Worm (Caenorhabditis elegans) whole organism, L3 larva: ENCODE measurements around the gene vha-6.

Source experiments
- ZK546.5 ChIP-seq: sonication (generic microtip); optimal IDR thresholded peaks from 2 replicates; lab custom pipeline; 2017; ENCODE audit warnings: missing biosample characterization, missing genetic modification characterization
- aly-2 ChIP-seq: fragments of 150-350 bp; optimal IDR thresholded peaks from 2 replicates; lab custom pipeline; 2014; ENCODE audit warnings: missing biosample characterization, missing genetic modification characterization
- ama-1 ChIP-seq: fragments of 150-350 bp; optimal IDR thresholded peaks from 2 replicates; lab custom pipeline; 2018
- ceh-16 ChIP-seq: sonication (generic microtip); optimal IDR thresholded peaks from 2 replicates; lab custom pipeline; 2017; ENCODE audit warnings: missing biosample characterization, missing genetic modification characterization
- ceh-82 ChIP-seq: fragments of 150-350 bp; optimal IDR thresholded peaks from 2 replicates; lab custom pipeline; 2014; ENCODE audit warnings: missing biosample characterization, missing genetic modification characterization
- ceh-9 ChIP-seq: sonication (generic microtip); optimal IDR thresholded peaks from 2 replicates; lab custom pipeline; 2018; ENCODE audit warnings: missing biosample characterization, missing genetic modification characterization
- daf-12 ChIP-seq: fragments of 150-350 bp; optimal IDR thresholded peaks from 2 replicates; lab custom pipeline; 2014; ENCODE audit warnings: missing biosample characterization, missing genetic modification reagents, missing genetic modification characterization
- egl-27 ChIP-seq: sonication (generic microtip); optimal IDR thresholded peaks from 4 replicates; lab custom pipeline; 2017; ENCODE audit warnings: missing biosample characterization, missing genetic modification reagents, missing genetic modification characterization
- egl-5 ChIP-seq: fragments of 150-350 bp; optimal IDR thresholded peaks from 2 replicates; lab custom pipeline; 2017; ENCODE audit warnings: missing biosample characterization, missing genetic modification reagents, missing genetic modification characterization, inconsistent platforms
- elt-1 ChIP-seq: fragments of 150-350 bp; optimal IDR thresholded peaks from 2 replicates; lab custom pipeline; 2014; ENCODE audit warnings: missing biosample characterization, missing genetic modification characterization
- fkh-10 ChIP-seq: sonication (generic microtip); optimal IDR thresholded peaks from 2 replicates; lab custom pipeline; 2017; ENCODE audit warnings: missing biosample characterization, missing genetic modification reagents, missing genetic modification characterization
- fkh-2 ChIP-seq: fragments of 150-350 bp; optimal IDR thresholded peaks from 2 replicates; lab custom pipeline; 2014; ENCODE audit warnings: missing biosample characterization, missing genetic modification reagents, missing genetic modification characterization
- fos-1 ChIP-seq: fragments of 150-350 bp; optimal IDR thresholded peaks from 2 replicates; lab custom pipeline; 2014; ENCODE audit warnings: missing biosample characterization, missing genetic modification characterization
- hmg-11 ChIP-seq: sonication (generic microtip); optimal IDR thresholded peaks from 2 replicates; lab custom pipeline; 2016; ENCODE audit warnings: missing genetic modification characterization, missing compliant biosample characterization
- lin-39 ChIP-seq: fragments of 150-350 bp; optimal IDR thresholded peaks from 2 replicates; lab custom pipeline; 2018; ENCODE audit warnings: missing biosample characterization, missing genetic modification reagents, missing genetic modification characterization
- lsy-12 ChIP-seq: sonication (generic microtip); optimal IDR thresholded peaks from 2 replicates; lab custom pipeline; 2016; ENCODE audit warnings: mild to moderate bottlenecking, missing genetic modification characterization, missing compliant biosample characterization
- mml-1 ChIP-seq: fragments of 150-350 bp; sonication (generic microtip); optimal IDR thresholded peaks from 3 replicates; lab custom pipeline; 2014; ENCODE audit warnings: missing biosample characterization, missing genetic modification characterization
- nfya-1 ChIP-seq: sonication (generic microtip); optimal IDR thresholded peaks from 2 replicates; lab custom pipeline; 2017; ENCODE audit warnings: missing genetic modification characterization, mild to moderate bottlenecking, missing compliant biosample characterization, antibody characterized with exemption, moderate library complexity; ENCODE audit not compliant: insufficient read depth
- nhr-11 ChIP-seq: fragments of 150-350 bp; optimal IDR thresholded peaks from 2 replicates; lab custom pipeline; 2014; ENCODE audit warnings: missing biosample characterization, missing genetic modification characterization
- nhr-23 ChIP-seq: fragments of 150-350 bp; optimal IDR thresholded peaks from 2 replicates; lab custom pipeline; 2014; ENCODE audit warnings: missing biosample characterization, missing genetic modification reagents, missing genetic modification characterization
- nhr-237 ChIP-seq: fragments of 150-350 bp; optimal IDR thresholded peaks from 2 replicates; lab custom pipeline; 2014; ENCODE audit warnings: missing biosample characterization, missing genetic modification characterization
- nhr-25 ChIP-seq: sonication (generic microtip); optimal IDR thresholded peaks from 2 replicates; lab custom pipeline; 2017; ENCODE audit warnings: missing biosample characterization, missing genetic modification characterization
- nhr-28 ChIP-seq: fragments of 150-350 bp; optimal IDR thresholded peaks from 2 replicates; lab custom pipeline; 2014; ENCODE audit warnings: missing biosample characterization, missing genetic modification characterization
- nhr-67 ChIP-seq: fragments of 150-350 bp; optimal IDR thresholded peaks from 2 replicates; lab custom pipeline; 2014; ENCODE audit warnings: missing biosample characterization, missing genetic modification characterization
- nhr-76 ChIP-seq: fragments of 150-350 bp; sonication (generic microtip); optimal IDR thresholded peaks from 5 replicates; lab custom pipeline; 2014; ENCODE audit warnings: missing biosample characterization, missing genetic modification characterization
- nhr-77 ChIP-seq: fragments of 150-350 bp; optimal IDR thresholded peaks from 2 replicates; lab custom pipeline; 2014; ENCODE audit warnings: missing biosample characterization, missing genetic modification characterization
- pha-4 ChIP-seq: fragments of 150-350 bp; optimal IDR thresholded peaks from 2 replicates; lab custom pipeline; 2014; ENCODE audit warnings: missing biosample characterization, missing genetic modification reagents, missing genetic modification characterization
- pqm-1 ChIP-seq: fragments of 150-350 bp; optimal IDR thresholded peaks from 2 replicates; lab custom pipeline; 2017; ENCODE audit warnings: missing biosample characterization, missing genetic modification characterization, inconsistent platforms
- skn-1 ChIP-seq: fragments of 150-350 bp; optimal IDR thresholded peaks from 2 replicates; lab custom pipeline; 2014; ENCODE audit warnings: missing biosample characterization, missing genetic modification characterization
- tbx-2 ChIP-seq: sonication (generic microtip); optimal IDR thresholded peaks from 2 replicates; lab custom pipeline; 2016; ENCODE audit warnings: mild to moderate bottlenecking, missing genetic modification characterization, missing compliant biosample characterization
- zag-1 ChIP-seq: fragments of 150-350 bp; optimal IDR thresholded peaks from 2 replicates; lab custom pipeline; 2014; ENCODE audit warnings: missing biosample characterization, missing genetic modification characterization
- ztf-11 ChIP-seq: fragments of 150-350 bp; optimal IDR thresholded peaks from 2 replicates; lab custom pipeline; 2014; ENCODE audit warnings: missing biosample characterization, missing genetic modification characterization
- ztf-4 ChIP-seq: fragments of 150-350 bp; optimal IDR thresholded peaks from 2 replicates; lab custom pipeline; 2014; ENCODE audit warnings: missing biosample characterization, missing genetic modification characterization

The vha-6 gene

ce11 chrII:11415672-11416071, 22.6 kb downstream of the vha-6 start, which contains the start of gene C05D12.1:
Gene C05D12.1, minus strand, starts transcription at chrII:11415772.
- TF ChIP-seq tbx-2 (tag; lab: Kevin White, UChicago) (no peak), ceh-9 (tag; lab: Kevin White, UChicago) (no peak), nhr-237 (tag; lab: Kevin White, UChicago) (no peak), pha-4 (tag; lab: Kevin White, UChicago) (no peak), nhr-67 (tag; lab: Kevin White, UChicago) (no peak), lin-39 (tag; lab: Kevin White, UChicago) (no peak), ztf-11 (tag; lab: Kevin White, UChicago) (no peak), daf-12 (tag; lab: Kevin White, UChicago) (no peak), nhr-77 (tag; lab: Kevin White, UChicago) (no peak), zag-1 (tag; lab: Kevin White, UChicago) (no peak), ceh-82 (tag; lab: Kevin White, UChicago) (no peak), nhr-28 (tag; lab: Kevin White, UChicago) (no peak), lsy-12 (tag; lab: Kevin White, UChicago) (no peak), fos-1 (tag; lab: Kevin White, UChicago) (no peak), egl-27 (no peak), ztf-4 (tag; lab: Kevin White, UChicago) (no peak)

- no peak for TF ChIP-seq nhr-237 (tag; lab: Kevin White, UChicago)
- no peak for TF ChIP-seq nhr-67 (tag; lab: Kevin White, UChicago)
- no peak for TF ChIP-seq fkh-2
- TF ChIP-seq egl-27, result no peak
- TF ChIP-seq ceh-82 (tag; lab: Kevin White, UChicago), result no peak
- TF ChIP-seq nfya-1, result no peak
- no peak for TF ChIP-seq hmg-11 (tag; lab: Kevin White, UChicago)
- TF ChIP-seq mml-1, result no peak
- TF ChIP-seq nhr-77 (tag; lab: Kevin White, UChicago), result no peak
These were observed 28.5 kb downstream of the vha-6 start, which contains the start of gene C05D12.7 for ce11 chrII:11409678-11410133. Gene C05D12.7, plus strand, starts transcription at chrII:11410083.

- TF ChIP-seq ztf-4 (tag; lab: Kevin White, UChicago), result no peak
- TF ChIP-seq egl-5 (tag; lab: Kevin White, UChicago), result no peak
- TF ChIP-seq nhr-25 (tag; lab: Kevin White, UChicago), result peak; percentile 55
These were observed 37.9 kb downstream of the vha-6 start for ce11 chrII:11400386-11400785.

- TF ChIP-seq fkh-2, result no peak
- TF ChIP-seq ZK546.5 (tag; lab: Kevin White, UChicago), result no peak
- TF ChIP-seq skn-1 (tag; lab: Kevin White, UChicago), result no peak
- no peak for TF ChIP-seq nhr-23
- no peak for TF ChIP-seq ceh-9 (tag; lab: Kevin White, UChicago)
- no peak for TF ChIP-seq daf-12 (tag; lab: Kevin White, UChicago)
- TF ChIP-seq lin-39 (tag; lab: Kevin White, UChicago), result no peak
- TF ChIP-seq ceh-16 (tag; lab: Kevin White, UChicago), result no peak
- no peak for TF ChIP-seq zag-1 (tag; lab: Kevin White, UChicago)
- no peak for TF ChIP-seq nfya-1
- no peak for TF ChIP-seq nhr-76
- no peak for TF ChIP-seq ama-1 (lab: Kevin White, UChicago)
- TF ChIP-seq elt-1, result no peak
- TF ChIP-seq nhr-237 (tag; lab: Kevin White, UChicago), result no peak
- TF ChIP-seq nhr-77 (tag; lab: Kevin White, UChicago), result no peak
- no peak for TF ChIP-seq fkh-10
- TF ChIP-seq mml-1, result no peak
- TF ChIP-seq pqm-1 (tag; lab: Kevin White, UChicago), result no peak
These were observed 39.5 kb downstream of the vha-6 start for ce11 chrII:11398787-11399186.

ce11 chrII:11396217-11396616, 42.0 kb downstream of the vha-6 start:
- TF ChIP-seq nhr-11 (tag; lab: Kevin White, UChicago) (no peak), skn-1 (tag; lab: Kevin White, UChicago) (no peak), nhr-25 (tag; lab: Kevin White, UChicago) (no peak), nhr-76 (no peak), zag-1 (tag; lab: Kevin White, UChicago) (no peak), ceh-16 (tag; lab: Kevin White, UChicago) (no peak), daf-12 (tag; lab: Kevin White, UChicago) (no peak), nhr-67 (tag; lab: Kevin White, UChicago) (no peak), egl-27 (no peak), fos-1 (tag; lab: Kevin White, UChicago) (no peak), aly-2 (tag; lab: Kevin White, UChicago) (no peak), nfya-1 (no peak), nhr-23 (no peak), pqm-1 (tag; lab: Kevin White, UChicago) (no peak), mml-1 (no peak), egl-5 (tag; lab: Kevin White, UChicago) (no peak), ZK546.5 (tag; lab: Kevin White, UChicago) (no peak), fkh-10 (no peak)
